Worm (Caenorhabditis elegans) whole organism, late embryonic: ENCODE results near the gene R166.2.
A peak's percentile ranks its signal among the peaks of the same experiment; 100 is the strongest.
"Not testable (repeated sequence)": the region's sequence is repeated elsewhere in the genome, so short reads cannot be mapped to it uniquely, and the experiment has no call there.

Experiments
- F13H6.1 ChIP-seq: sonication (generic microtip); optimal IDR thresholded peaks from 2 replicates; lab custom pipeline; 2016; ENCODE audit warnings: missing genetic modification characterization, missing compliant biosample characterization
- T23F11.4 ChIP-seq: fragments of 200-800 bp; sonication (Bioruptor generic); optimal IDR thresholded peaks from 2 replicates; lab custom pipeline; 2018; ENCODE audit warnings: mild to moderate bottlenecking, missing genetic modification characterization, missing compliant biosample characterization
- ahr-1 ChIP-seq: sonication (generic microtip); optimal IDR thresholded peaks from 2 replicates; lab custom pipeline; 2016; ENCODE audit warnings: missing genetic modification characterization, missing compliant biosample characterization
- ceh-18 ChIP-seq: sonication (generic microtip); optimal IDR thresholded peaks from 2 replicates; lab custom pipeline; 2016; ENCODE audit warnings: missing genetic modification characterization, missing compliant biosample characterization
- ceh-22 ChIP-seq: sonication (generic microtip); optimal IDR thresholded peaks from 2 replicates; lab custom pipeline; 2017; ENCODE audit warnings: missing biosample characterization, missing genetic modification characterization
- ceh-30 ChIP-seq: fragments of 150-350 bp; optimal IDR thresholded peaks from 2 replicates; lab custom pipeline; 2014; ENCODE audit warnings: missing biosample characterization, missing genetic modification characterization
- ceh-31 ChIP-seq: sonication (generic microtip); optimal IDR thresholded peaks from 2 replicates; lab custom pipeline; 2016; ENCODE audit warnings: missing genetic modification characterization, missing compliant biosample characterization
- ceh-45 ChIP-seq: fragments of 200-800 bp; sonication (Bioruptor generic); IDR thresholded peaks from 2 replicates; pipeline ENCODE4 v1.3.6; 2022; ENCODE audit warnings: missing genetic modification reagents, missing genetic modification characterization, missing compliant biosample characterization
- ceh-9 ChIP-seq: sonication (generic microtip); optimal IDR thresholded peaks from 2 replicates; lab custom pipeline; 2016; ENCODE audit warnings: mild to moderate bottlenecking, missing genetic modification characterization, inconsistent platforms, missing compliant biosample characterization
- che-1 ChIP-seq: sonication (generic microtip); optimal IDR thresholded peaks from 2 replicates; lab custom pipeline; 2016; ENCODE audit warnings: mild to moderate bottlenecking, missing genetic modification characterization, missing compliant biosample characterization
- dmd-4 ChIP-seq: sonication (generic microtip); optimal IDR thresholded peaks from 2 replicates; lab custom pipeline; 2016; ENCODE audit warnings: borderline replicate concordance, missing genetic modification characterization, missing compliant biosample characterization
- dve-1 ChIP-seq: sonication (generic microtip); optimal IDR thresholded peaks from 2 replicates; lab custom pipeline; 2017; ENCODE audit warnings: antibody characterized with exemption, mild to moderate bottlenecking, missing genetic modification characterization, missing compliant biosample characterization
- elt-4 ChIP-seq: sonication (generic microtip); optimal IDR thresholded peaks from 2 replicates; lab custom pipeline; 2016; ENCODE audit warnings: missing genetic modification characterization, missing compliant biosample characterization
- eyg-1 ChIP-seq: sonication (generic microtip); optimal IDR thresholded peaks from 2 replicates; lab custom pipeline; 2016; ENCODE audit warnings: missing genotype, missing genetic modification characterization, missing compliant biosample characterization
- hlh-15 ChIP-seq: sonication (generic microtip); optimal IDR thresholded peaks from 2 replicates; lab custom pipeline; 2016; ENCODE audit warnings: missing genetic modification characterization, missing compliant biosample characterization
- hlh-6 ChIP-seq: sonication (generic microtip); optimal IDR thresholded peaks from 2 replicates; lab custom pipeline; 2016; ENCODE audit warnings: missing genotype, missing genetic modification characterization, missing compliant biosample characterization
- hlh-8 ChIP-seq: sonication (generic microtip); optimal IDR thresholded peaks from 2 replicates; lab custom pipeline; 2016; ENCODE audit warnings: missing genotype, missing genetic modification characterization, missing compliant biosample characterization
- lim-6 ChIP-seq: sonication (generic microtip); optimal IDR thresholded peaks from 2 replicates; lab custom pipeline; 2016; ENCODE audit warnings: missing genetic modification characterization, missing compliant biosample characterization
- lin-11 ChIP-seq: fragments of 200-800 bp; sonication (Bioruptor generic); optimal IDR thresholded peaks from 2 replicates; lab custom pipeline; 2018; ENCODE audit warnings: mild to moderate bottlenecking, missing genetic modification characterization, missing compliant biosample characterization
- madf-2 ChIP-seq: sonication (generic microtip); optimal IDR thresholded peaks from 2 replicates; lab custom pipeline; 2017; ENCODE audit warnings: missing genetic modification characterization, missing compliant biosample characterization
- mec-3 ChIP-seq: sonication (generic microtip); optimal IDR thresholded peaks from 2 replicates; lab custom pipeline; 2016; ENCODE audit warnings: borderline replicate concordance, missing genetic modification characterization, missing compliant biosample characterization
- nfya-1 ChIP-seq: sonication (generic microtip); optimal IDR thresholded peaks from 2 replicates; lab custom pipeline; 2017; ENCODE audit warnings: missing genetic modification characterization, mild to moderate bottlenecking, missing compliant biosample characterization, antibody characterized with exemption, moderate library complexity
- npax-4 ChIP-seq: sonication (generic microtip); optimal IDR thresholded peaks from 2 replicates; lab custom pipeline; 2016; ENCODE audit warnings: missing genetic modification characterization, missing compliant biosample characterization
- odd-2 ChIP-seq: sonication (generic microtip); optimal IDR thresholded peaks from 2 replicates; lab custom pipeline; 2017; ENCODE audit warnings: antibody characterized with exemption, mild to moderate bottlenecking, missing genetic modification characterization, missing compliant biosample characterization
- pat-9 ChIP-seq: fragments of 200-800 bp; sonication (Bioruptor generic); optimal IDR thresholded peaks from 2 replicates; lab custom pipeline; 2018; ENCODE audit warnings: mild to moderate bottlenecking, missing genetic modification characterization, moderate library complexity, missing compliant biosample characterization
- pros-1 ChIP-seq: fragments of 150-350 bp; optimal IDR thresholded peaks from 2 replicates; lab custom pipeline; 2014; ENCODE audit warnings: missing biosample characterization, missing genetic modification reagents, missing genetic modification characterization
- sox-4 ChIP-seq: sonication (generic microtip); optimal IDR thresholded peaks from 2 replicates; lab custom pipeline; 2017; ENCODE audit warnings: mild to moderate bottlenecking, missing genetic modification characterization, inconsistent platforms, missing compliant biosample characterization
- syd-9 ChIP-seq: sonication (generic microtip); optimal IDR thresholded peaks from 2 replicates; lab custom pipeline; 2016; ENCODE audit warnings: mild to moderate bottlenecking, missing genetic modification characterization, moderate library complexity, missing compliant biosample characterization
- tbx-7 ChIP-seq: sonication (generic microtip); optimal IDR thresholded peaks from 2 replicates; lab custom pipeline; 2016; ENCODE audit warnings: missing genotype, missing genetic modification characterization, missing compliant biosample characterization
- unc-3 ChIP-seq, 2 experiments: fragments of 200-800 bp in 1 of 2; sonication (Bioruptor generic) in 1 of 2; sonication (generic microtip) in 1 of 2; conservative IDR thresholded peaks in 1 of 2; optimal IDR thresholded peaks in 1 of 2; 2 replicates each; pipeline versions ENCODE4 v1.3.6 to Lab custom; 2016 to 2022; ENCODE audit warnings: missing compliant biosample characterization in 2 of 2, missing genetic modification characterization in 2 of 2, missing genetic modification reagents in 1 of 2
- unc-42 ChIP-seq: sonication (generic microtip); optimal IDR thresholded peaks from 2 replicates; lab custom pipeline; 2016; ENCODE audit warnings: missing genotype, missing genetic modification characterization, missing compliant biosample characterization
- zip-5 ChIP-seq: sonication (generic microtip); optimal IDR thresholded peaks from 2 replicates; lab custom pipeline; 2016; ENCODE audit warnings: missing genetic modification characterization, missing compliant biosample characterization
- ztf-16 ChIP-seq: sonication (generic microtip); optimal IDR thresholded peaks from 2 replicates; lab custom pipeline; 2017; ENCODE audit warnings: missing genetic modification characterization, missing compliant biosample characterization

Gene R166.2

ce11 chrII:10501578-10501977 is 35.9 kb downstream of the R166.2 start (continued):
- TF ChIP-seq pat-9 (tag; lab: Kevin White, UChicago) (no peak), F13H6.1 (tag; lab: Kevin White, UChicago) (peak; percentile 3), pros-1 (no peak), nfya-1 (peak; percentile 25), elt-4 (tag; lab: Kevin White, UChicago) (no peak), unc-42 (tag; lab: Kevin White, UChicago) (no peak), hlh-15 (tag; lab: Kevin White, UChicago) (no peak), lin-11 (no peak), dmd-4 (tag; lab: Kevin White, UChicago) (no peak), eyg-1 (tag; lab: Kevin White, UChicago) (no peak), syd-9 (tag; lab: Kevin White, UChicago) (no peak)

DNA sequence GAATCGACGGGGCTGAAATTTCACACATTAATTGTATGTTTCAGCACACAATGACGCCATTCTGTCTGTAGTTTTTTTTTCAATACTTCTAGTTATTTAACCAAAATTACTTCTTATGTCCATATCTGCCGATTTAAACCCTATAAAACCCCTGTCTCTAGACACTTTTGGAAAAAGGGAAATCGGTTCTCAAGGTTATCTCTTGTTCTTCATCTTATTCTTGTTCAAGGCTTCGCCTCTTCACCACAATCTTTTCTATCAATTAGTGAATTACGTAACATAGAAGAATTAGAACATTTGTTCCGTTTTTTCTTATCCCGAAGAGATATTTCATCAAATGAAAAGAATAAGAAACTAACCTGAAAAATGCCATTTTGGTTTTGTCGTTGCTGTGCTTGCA is 36.8 kb downstream of the R166.2 start:
- no peak for TF ChIP-seq eyg-1 (tag; lab: Kevin White, UChicago)
- no peak for TF ChIP-seq nfya-1
- no peak for TF ChIP-seq npax-4 (tag; lab: Kevin White, UChicago)
- no peak for TF ChIP-seq hlh-8
- no peak for TF ChIP-seq zip-5 (tag; lab: Kevin White, UChicago)
- TF ChIP-seq ahr-1 (tag; lab: Kevin White, UChicago) = no peak

ce11 chrII:10495912-10496311 is 41.6 kb downstream of the R166.2 start, which contains the start of gene ZK666.12:
Gene ZK666.12, plus strand, starts transcription at chrII:10496212.
- TF ChIP-seq che-1 (tag; lab: Kevin White, UChicago) (no peak), T23F11.4 (no peak), mec-3 (no peak), ceh-30 (tag; lab: Kevin White, UChicago) (no peak), ceh-31 (tag; lab: Kevin White, UChicago) (no peak), ceh-18 (tag; lab: Kevin White, UChicago) (no peak), F13H6.1 (tag; lab: Kevin White, UChicago) (no peak), hlh-6 (no peak), tbx-7 (tag; lab: Kevin White, UChicago) (no peak), ceh-9 (tag; lab: Kevin White, UChicago) (no peak), npax-4 (tag; lab: Kevin White, UChicago) (no peak), odd-2 (tag; lab: Kevin White, UChicago) (no peak), nfya-1 (no peak)

DNA sequence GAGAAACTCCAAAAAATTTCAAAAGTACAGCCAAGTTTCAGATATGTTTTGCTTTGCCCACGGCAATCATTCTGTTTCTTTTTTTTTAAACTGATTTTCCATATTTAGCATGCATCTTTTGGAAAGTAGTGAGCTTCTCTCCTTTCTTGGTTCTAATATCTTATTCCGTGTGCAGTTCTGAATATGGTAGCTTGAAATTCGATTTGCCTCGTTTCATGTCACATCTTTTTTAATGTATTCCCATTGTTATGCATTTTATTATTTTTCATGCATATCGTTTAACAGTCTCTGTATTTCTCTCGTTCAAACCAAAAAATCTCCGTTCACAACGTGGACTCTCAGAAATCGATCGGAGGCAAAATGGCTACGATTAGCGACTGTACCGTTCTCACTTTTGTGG is 43.0 kb downstream of the R166.2 start, which contains the start of gene ZK666.14:
Gene ZK666.14, plus strand, starts transcription at position 301 of the 400 bp plus-strand sequence.
- no peak for TF ChIP-seq sox-4 (tag; lab: Kevin White, UChicago)
- TF ChIP-seq ztf-16 (tag; lab: Kevin White, UChicago) = no peak
- no peak for TF ChIP-seq unc-3 (GFP tag; conservative IDR thresholded peaks at IDR 0.05; lab: Robert Waterston, UW)
- no peak for TF ChIP-seq unc-3 (tag; optimal IDR thresholded peaks at IDR 0.05; lab: Kevin White, UChicago)
- TF ChIP-seq mec-3 = no peak
- TF ChIP-seq lim-6 (tag; lab: Kevin White, UChicago) = no peak
- TF ChIP-seq ceh-45 (GFP tag; lab: Robert Waterston, UW) = no peak
- TF ChIP-seq dve-1 (tag; lab: Kevin White, UChicago) = no peak

- not testable (repeated sequence) for TF ChIP-seq madf-2, ahr-1, ceh-22 (tag; lab: Kevin White, UChicago)
- TF ChIP-seq, all 69 proteins: peak for 0; not testable (repeated sequence) for 69
These were observed 44.4 kb downstream of the R166.2 start, which contains the start of gene ZK666.8 for ce11 chrII:10493034-10493433. Gene ZK666.8, minus strand, starts transcription at chrII:10493134.
